Fruit fly (Drosophila melanogaster) whole organism, embryonic: ENCODE results near the gene dmrt93B.

Experiments used
- Abd-B ChIP-seq: fragments of 200-800 bp; sonication (Bioruptor generic); optimal IDR thresholded peaks from 2 replicates; lab custom pipeline; 2018; ENCODE audit warnings: missing biosample characterization, mild to moderate bottlenecking, missing genetic modification characterization, moderate library complexity
- BEAF-32 ChIP-seq: fragments of 200-800 bp; sonication (Bioruptor generic); optimal IDR thresholded peaks from 3 replicates; lab custom pipeline; 2017; ENCODE audit warnings: missing biosample characterization, missing genetic modification characterization, mild to moderate bottlenecking, moderate library complexity, missing genetic modification reagents
- CG10267 ChIP-seq: fragments of 200-800 bp; sonication (Bioruptor generic); optimal IDR thresholded peaks from 2 replicates; lab custom pipeline; 2018; ENCODE audit warnings: missing biosample characterization, mild to moderate bottlenecking, missing genetic modification characterization, moderate library complexity
- CG10321 ChIP-seq: fragments of 200-800 bp; sonication (Bioruptor generic); IDR thresholded peaks from 2 replicates; pipeline ENCODE4 v1.3.6; 2022; ENCODE audit warnings: missing biosample characterization, missing genetic modification characterization
- CG10431 ChIP-seq: fragments of 200-800 bp; sonication (Bioruptor generic); optimal IDR thresholded peaks from 3 replicates; lab custom pipeline; 2018; ENCODE audit warnings: missing biosample characterization, mild to moderate bottlenecking, missing genetic modification characterization
- CG11247 ChIP-seq: fragments of 200-800 bp; sonication (Bioruptor generic); IDR thresholded peaks from 2 replicates; pipeline ENCODE4 v1.3.6; 2022; ENCODE audit warnings: missing biosample characterization, missing genetic modification characterization
- CG14965 ChIP-seq: fragments of 200-800 bp; sonication (Bioruptor generic); optimal IDR thresholded peaks from 2 replicates; lab custom pipeline; 2016; ENCODE audit warnings: missing biosample characterization, missing genetic modification characterization, borderline replicate concordance
- CG15601 ChIP-seq: fragments of 200-800 bp; sonication (Bioruptor generic); optimal IDR thresholded peaks from 3 replicates; lab custom pipeline; 2019; ENCODE audit warnings: missing biosample characterization, mild to moderate bottlenecking, missing genetic modification characterization, moderate library complexity
- CG1603 ChIP-seq: fragments of 200-800 bp; sonication (Bioruptor generic); optimal IDR thresholded peaks from 2 replicates; lab custom pipeline; 2019; ENCODE audit warnings: missing biosample characterization, mild to moderate bottlenecking, missing genetic modification characterization, moderate library complexity
- CG17359 ChIP-seq: fragments of 200-800 bp; sonication (Bioruptor generic); optimal IDR thresholded peaks from 3 replicates; lab custom pipeline; 2018; ENCODE audit warnings: missing biosample characterization, mild to moderate bottlenecking, missing genetic modification characterization, moderate library complexity
- CG17802 ChIP-seq: fragments of 200-800 bp; sonication (Bioruptor generic); optimal IDR thresholded peaks from 2 replicates; lab custom pipeline; 2018; ENCODE audit warnings: missing biosample characterization, mild to moderate bottlenecking, missing genetic modification characterization, moderate library complexity
- CG1792 ChIP-seq: fragments of 200-800 bp; sonication (Bioruptor generic); optimal IDR thresholded peaks from 2 replicates; lab custom pipeline; 2016; ENCODE audit warnings: missing biosample characterization, missing genetic modification characterization
- CG2129 ChIP-seq: fragments of 200-800 bp; sonication (Bioruptor generic); IDR thresholded peaks from 2 replicates; pipeline ENCODE4 v1.3.6; 2022; ENCODE audit warnings: missing biosample characterization, missing genetic modification characterization; ENCODE audit not compliant: partially characterized antibody
- CG31365 ChIP-seq: fragments of 200-800 bp; sonication (Bioruptor generic); optimal IDR thresholded peaks from 2 replicates; lab custom pipeline; 2018; ENCODE audit warnings: missing biosample characterization, mild to moderate bottlenecking, missing genetic modification characterization
- CG3847 ChIP-seq: fragments of 200-800 bp; sonication (Bioruptor generic); IDR thresholded peaks from 2 replicates; pipeline ENCODE4 v1.3.6; 2022; ENCODE audit warnings: missing biosample characterization, missing genetic modification characterization
- CG5245 ChIP-seq: fragments of 200-800 bp; sonication (Bioruptor generic); optimal IDR thresholded peaks from 3 replicates; lab custom pipeline; 2016; ENCODE audit warnings: missing biosample characterization, missing genetic modification characterization
- CG6791 ChIP-seq: fragments of 200-800 bp; sonication (Bioruptor generic); IDR thresholded peaks from 3 replicates; pipeline ENCODE4 v1.3.6; 2022; ENCODE audit warnings: missing biosample characterization, missing genetic modification characterization; ENCODE audit not compliant: partially characterized antibody
- CG7987 ChIP-seq: fragments of 200-800 bp; sonication (Bioruptor generic); optimal IDR thresholded peaks from 2 replicates; lab custom pipeline; 2018; ENCODE audit warnings: missing biosample characterization, mild to moderate bottlenecking, missing genetic modification characterization, moderate library complexity
- GATAe ChIP-seq: fragments of 200-800 bp; sonication (Bioruptor generic); conservative IDR thresholded peaks from 2 replicates; pipeline ENCODE4 v1.3.6; 2022; ENCODE audit warnings: missing biosample characterization, missing genetic modification characterization
- Gug ChIP-seq: fragments of 200-800 bp; sonication (Bioruptor generic); IDR thresholded peaks from 4 replicates; pipeline ENCODE4 v1.3.6; 2022; ENCODE audit warnings: missing biosample characterization, missing genetic modification characterization
- HmgD ChIP-seq: fragments of 200-800 bp; sonication (Bioruptor generic); optimal IDR thresholded peaks from 3 replicates; lab custom pipeline; 2016; ENCODE audit warnings: missing biosample characterization, missing genetic modification characterization
- MBD-R2 ChIP-seq: fragments of 200-800 bp; sonication (Bioruptor generic); IDR thresholded peaks from 2 replicates; pipeline ENCODE4 v1.3.6; 2022; ENCODE audit warnings: missing biosample characterization, missing genetic modification characterization
- Med ChIP-seq: fragments of 200-800 bp; sonication (Bioruptor generic); peaks from one replicate; lab custom pipeline; 2016; ENCODE audit warnings: missing biosample characterization, missing genetic modification characterization, mild to moderate bottlenecking, inconsistent platforms, moderate library complexity
- Opbp ChIP-seq: fragments of 200-800 bp; sonication (Bioruptor generic); IDR thresholded peaks from 3 replicates; pipeline ENCODE4 v1.3.6; 2022; ENCODE audit warnings: missing biosample characterization, missing genetic modification characterization; ENCODE audit not compliant: partially characterized antibody
- amos ChIP-seq: fragments of 200-800 bp; sonication (Bioruptor generic); IDR thresholded peaks from 2 replicates; pipeline ENCODE4 v1.3.6; 2022; ENCODE audit warnings: missing biosample characterization, missing genetic modification characterization; ENCODE audit not compliant: partially characterized antibody
- aop ChIP-seq: fragments of 200-800 bp; sonication (Bioruptor generic); IDR thresholded peaks from 2 replicates; pipeline ENCODE4 v1.3.6; 2022; ENCODE audit warnings: missing biosample characterization, missing genetic modification characterization
- bbx ChIP-seq: fragments of 200-800 bp; sonication (Bioruptor generic); IDR thresholded peaks from 2 replicates; pipeline ENCODE4 v1.3.6; 2022; ENCODE audit warnings: missing biosample characterization, missing genetic modification characterization; ENCODE audit not compliant: partially characterized antibody
- bigmax ChIP-seq: fragments of 200-800 bp; sonication (Bioruptor generic); optimal IDR thresholded peaks from 2 replicates; lab custom pipeline; 2018; ENCODE audit warnings: missing biosample characterization, mild to moderate bottlenecking, missing genetic modification characterization
- caup ChIP-seq: fragments of 200-800 bp; sonication (Bioruptor generic); optimal IDR thresholded peaks from 3 replicates; lab custom pipeline; 2017; ENCODE audit warnings: missing biosample characterization, mild to moderate bottlenecking, missing genetic modification characterization, moderate library complexity; ENCODE audit not compliant: severe bottlenecking
- eve ChIP-seq, 2 experiments: fragments of >200 bp; optimal IDR thresholded peaks; 2 replicates each; lab custom pipeline; 2017; ENCODE audit warnings: missing biosample characterization in 2 of 2, missing genetic modification characterization in 2 of 2
- fd96Cb ChIP-seq: fragments of 200-800 bp; sonication (Bioruptor generic); optimal IDR thresholded peaks from 2 replicates; lab custom pipeline; 2018; ENCODE audit warnings: missing biosample characterization, mild to moderate bottlenecking, missing genetic modification characterization, moderate library complexity
- grau ChIP-seq: fragments of 200-800 bp; optimal IDR thresholded peaks from 3 replicates; lab custom pipeline; 2019; ENCODE audit warnings: missing biosample characterization, mild to moderate bottlenecking, missing genetic modification characterization, moderate library complexity
- gsb-n ChIP-seq: fragments of 200-800 bp; sonication (Bioruptor generic); optimal IDR thresholded peaks from 3 replicates; lab custom pipeline; 2018; ENCODE audit warnings: missing biosample characterization, mild to moderate bottlenecking, missing genetic modification characterization
- jigr1 ChIP-seq: fragments of 200-800 bp; sonication (Bioruptor generic); IDR thresholded peaks from 3 replicates; pipeline ENCODE4 v1.3.6; 2022; ENCODE audit warnings: missing biosample characterization, missing genetic modification characterization
- lab ChIP-seq: fragments of 200-800 bp; sonication (Bioruptor generic); optimal IDR thresholded peaks from 3 replicates; lab custom pipeline; 2017; ENCODE audit warnings: missing biosample characterization, missing genetic modification characterization, mild to moderate bottlenecking, moderate library complexity, missing genetic modification reagents
- nerfin-2 ChIP-seq: fragments of 200-800 bp; sonication (Bioruptor generic); IDR thresholded peaks from 2 replicates; pipeline ENCODE4 v1.3.6; 2022; ENCODE audit warnings: missing biosample characterization, missing genetic modification characterization; ENCODE audit not compliant: partially characterized antibody
- odd ChIP-seq: fragments of 200-800 bp; sonication (Bioruptor generic); optimal IDR thresholded peaks from 2 replicates; lab custom pipeline; 2017; ENCODE audit warnings: missing biosample characterization, mild to moderate bottlenecking, missing genetic modification characterization
- peb ChIP-seq: fragments of 200-800 bp; sonication (Bioruptor generic); IDR thresholded peaks from 2 replicates; pipeline ENCODE4 v1.3.6; 2022; ENCODE audit warnings: missing biosample characterization, missing genetic modification characterization
- sens ChIP-seq: fragments of 200-800 bp; sonication (Bioruptor generic); peaks from one replicate; lab custom pipeline; 2016; ENCODE audit warnings: missing biosample characterization, missing genetic modification characterization
- slbo ChIP-seq: fragments of 200-800 bp; sonication (Bioruptor generic); IDR thresholded peaks from 2 replicates; pipeline ENCODE4 v1.3.6; 2022; ENCODE audit warnings: missing biosample characterization, missing genetic modification characterization
- stwl ChIP-seq: fragments of 200-800 bp; sonication (Bioruptor generic); optimal IDR thresholded peaks from 3 replicates; lab custom pipeline; 2018; ENCODE audit warnings: missing biosample characterization, mild to moderate bottlenecking, missing genetic modification characterization, moderate library complexity
- tap ChIP-seq: fragments of 200-800 bp; optimal IDR thresholded peaks from 3 replicates; lab custom pipeline; 2019; ENCODE audit warnings: missing biosample characterization, mild to moderate bottlenecking, missing genetic modification characterization, moderate library complexity
- tll ChIP-seq, 2 experiments: fragments of 200-800 bp in 1 of 2; fragments of >200 bp in 1 of 2; sonication (Bioruptor generic) in 1 of 2; optimal IDR thresholded peaks; 2 replicates each; lab custom pipeline; 2017 to 2019; ENCODE audit warnings: missing biosample characterization in 2 of 2, missing genetic modification characterization in 2 of 2, mild to moderate bottlenecking in 1 of 2, moderate library complexity in 1 of 2
- vnd ChIP-seq: fragments of 200-800 bp; sonication (Bioruptor generic); IDR thresholded peaks from 3 replicates; pipeline ENCODE4 v1.3.6; 2022; ENCODE audit warnings: missing biosample characterization, missing genetic modification characterization; ENCODE audit not compliant: partially characterized antibody
- wor ChIP-seq: fragments of 200-800 bp; sonication (Bioruptor generic); IDR thresholded peaks from 2 replicates; pipeline ENCODE4 v1.3.6; 2022; ENCODE audit warnings: missing biosample characterization, missing genetic modification characterization
- zf30C ChIP-seq: fragments of 200-800 bp; sonication (Bioruptor generic); optimal IDR thresholded peaks from 3 replicates; lab custom pipeline; 2018; ENCODE audit warnings: missing biosample characterization, mild to moderate bottlenecking, missing genetic modification characterization
- zfh1 ChIP-seq: fragments of 200-800 bp; sonication (Bioruptor generic); IDR thresholded peaks from 3 replicates; pipeline ENCODE4 v1.3.6; 2022; ENCODE audit warnings: missing biosample characterization, missing genetic modification characterization

The dmrt93B gene

DNA sequence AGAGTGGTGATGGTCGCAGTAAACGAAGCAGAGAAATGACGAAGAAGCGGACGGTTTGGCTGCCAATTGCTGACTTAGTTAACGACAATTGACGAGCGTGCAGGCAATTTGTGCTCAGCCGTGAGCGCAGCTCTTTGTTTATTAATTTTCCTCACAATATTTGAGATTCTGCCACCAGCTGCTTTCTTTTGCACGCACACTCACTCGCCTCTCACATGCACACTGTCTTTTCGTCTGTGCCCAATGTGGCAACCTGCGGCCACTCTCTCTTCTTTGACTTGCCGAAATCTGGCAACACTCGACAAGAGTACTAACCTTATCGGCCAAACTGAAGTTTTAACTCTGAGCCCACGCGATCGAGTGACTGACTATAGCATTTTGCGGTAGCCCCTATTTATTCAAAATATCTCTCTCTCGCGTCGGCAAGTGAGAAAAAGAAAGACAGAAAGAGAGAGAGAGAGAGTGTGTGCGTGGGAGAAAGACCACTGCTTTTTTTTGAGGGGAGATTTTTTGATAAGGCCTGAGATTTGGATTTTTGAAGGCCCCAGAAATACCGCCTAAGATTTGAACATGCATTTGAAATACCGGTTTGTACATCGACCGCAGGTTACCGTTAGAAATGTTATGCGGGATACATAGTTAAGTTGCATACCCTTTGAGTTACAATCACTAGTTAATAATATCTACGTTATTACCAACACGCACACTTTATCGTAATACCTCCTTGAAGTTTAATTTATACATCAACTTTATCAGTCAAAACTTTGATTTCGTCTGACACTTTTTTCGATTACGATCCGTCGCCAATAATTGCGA is 13.2 kb upstream of the dmrt93B start, which contains the start of gene Mvl (continued):
- TF ChIP-seq CG17802 (tag; lab: Kevin White, UChicago), result no peak
- TF ChIP-seq bbx (GFP tag; lab: Robert Waterston, UW), result peak; percentile 38; the same call in 1 of the 2 replicates
- no peak for TF ChIP-seq Abd-B (GFP tag; lab: Kevin White, UChicago)
- peak; percentile 37 for TF ChIP-seq amos (GFP tag; lab: Robert Waterston, UW)
- TF ChIP-seq eve (GFP tag; optimal IDR thresholded peaks at IDR 0.05; lab: Kevin White, UChicago), result peak in 1 of 2 experiments; percentile 73
- peak; percentile 49; the same call in 1 of the 2 replicates for TF ChIP-seq MBD-R2 (GFP tag; lab: Robert Waterston, UW)
- TF ChIP-seq GATAe, result 0 out of 2 replicates have a peak, but pooled peaks have one; percentile 10
- no peak for TF ChIP-seq slbo (GFP tag; lab: Robert Waterston, UW)
- TF ChIP-seq Med (GFP tag; lab: Kevin White, UChicago), result peak; percentile 69
- no peak for TF ChIP-seq peb
- TF ChIP-seq gsb-n (tag; lab: Kevin White, UChicago), result no peak
- peak; percentile 4 for TF ChIP-seq grau (tag; lab: Kevin White, UChicago)
- peak; percentile 41 for TF ChIP-seq BEAF-32 (GFP tag; lab: Kevin White, UChicago)
- TF ChIP-seq Opbp, result 0 out of 3 replicates have a peak, but pooled peaks have one; percentile 54
- TF ChIP-seq HmgD (GFP tag; lab: Kevin White, UChicago), result peak; percentile 72
- TF ChIP-seq caup (GFP tag; lab: Kevin White, UChicago), result no peak
- peak; percentile 43; the same call in 1 of the 2 replicates for TF ChIP-seq nerfin-2 (GFP tag; lab: Robert Waterston, UW)
- TF ChIP-seq CG31365 (tag; lab: Kevin White, UChicago), result peak; percentile 2
- peak; percentile 59; the same call in 1 of the 3 replicates for TF ChIP-seq CG6791 (GFP tag; lab: Robert Waterston, UW)
- TF ChIP-seq CG10431 (GFP tag; lab: Kevin White, UChicago), result no peak
- no peak for TF ChIP-seq jigr1 (GFP tag; lab: Robert Waterston, UW)
- TF ChIP-seq fd96Cb (tag; lab: Kevin White, UChicago), result no peak
- peak; percentile 20 for TF ChIP-seq CG15601 (tag; lab: Kevin White, UChicago)
- peak; percentile 34; the same call in 1 of the 2 replicates for TF ChIP-seq CG3847
- TF ChIP-seq CG5245 (GFP tag; lab: Kevin White, UChicago), result no peak
- no peak for TF ChIP-seq tap (tag; lab: Kevin White, UChicago)
- TF ChIP-seq CG11247 (GFP tag; lab: Robert Waterston, UW), result no peak
- peak; percentile 9 for TF ChIP-seq CG17359 (tag; lab: Kevin White, UChicago)
- TF ChIP-seq lab (GFP tag; lab: Kevin White, UChicago), result peak; percentile 71
- peak; percentile 90 for TF ChIP-seq sens
- TF ChIP-seq bigmax (GFP tag; lab: Kevin White, UChicago), result peak; percentile 82
- peak; percentile 73 for TF ChIP-seq stwl (tag; lab: Kevin White, UChicago)
- no peak for TF ChIP-seq wor (GFP tag; lab: Robert Waterston, UW)
- TF ChIP-seq tll (GFP tag; optimal IDR thresholded peaks at IDR 0.05; lab: Kevin White, UChicago), result peak in 1 of 2 experiments; percentile 82
- no peak for TF ChIP-seq aop (GFP tag; lab: Robert Waterston, UW)
- peak; percentile 78 for TF ChIP-seq CG7987 (GFP tag; lab: Kevin White, UChicago)
- TF ChIP-seq odd (GFP tag; lab: Kevin White, UChicago), result no peak
- TF ChIP-seq CG1603 (tag; lab: Kevin White, UChicago), result peak; percentile 58
- no peak for TF ChIP-seq CG1792 (GFP tag; lab: Kevin White, UChicago)
- TF ChIP-seq Gug, result no peak
- no peak for TF ChIP-seq CG14965 (GFP tag; lab: Kevin White, UChicago)
- 0 out of 3 replicates have a peak, but pooled peaks have one; percentile 21 for TF ChIP-seq zfh1 (GFP tag; lab: Robert Waterston, UW)
- peak; percentile 9 for TF ChIP-seq zf30C
- peak; percentile 34 for TF ChIP-seq CG10267 (tag; lab: Kevin White, UChicago)
- TF ChIP-seq CG10321 (GFP tag; lab: Robert Waterston, UW), result peak; percentile 91
- no peak for TF ChIP-seq vnd (GFP tag; lab: Robert Waterston, UW)
- no peak for TF ChIP-seq CG2129
